Worm (Caenorhabditis elegans) whole organism, L2 larva: ENCODE data around the gene sri-29.

Experiments used
- Y55F3AM.14 ChIP-seq: fragments of 200-800 bp; sonication (Bioruptor generic); optimal IDR thresholded peaks from 2 replicates; lab custom pipeline; 2018; ENCODE audit warnings: mild to moderate bottlenecking, missing genetic modification characterization, missing compliant biosample characterization
- ama-1 ChIP-seq: fragments of 150-350 bp; optimal IDR thresholded peaks from 2 replicates; lab custom pipeline; 2018; ENCODE audit warnings: inconsistent platforms
- elt-1 ChIP-seq: fragments of 150-350 bp; optimal IDR thresholded peaks from 2 replicates; lab custom pipeline; 2014; ENCODE audit warnings: missing biosample characterization, missing genetic modification characterization
- elt-3 ChIP-seq: sonication (generic microtip); optimal IDR thresholded peaks from 2 replicates; lab custom pipeline; 2017; ENCODE audit warnings: missing biosample characterization, missing genetic modification characterization
- fos-1 ChIP-seq: fragments of 150-350 bp; optimal IDR thresholded peaks from 2 replicates; lab custom pipeline; 2014; ENCODE audit warnings: missing biosample characterization, missing genetic modification characterization
- lin-11 ChIP-seq: fragments of 150-350 bp; sonication (generic microtip); optimal IDR thresholded peaks from 2 replicates; lab custom pipeline; 2014; ENCODE audit warnings: missing biosample characterization, missing genetic modification characterization, inconsistent platforms, mixed read lengths
- lin-13 ChIP-seq: fragments of 150-350 bp; optimal IDR thresholded peaks from 2 replicates; lab custom pipeline; 2014; ENCODE audit warnings: missing biosample characterization, missing genetic modification reagents, missing genetic modification characterization
- nhr-12 ChIP-seq: fragments of 150-350 bp; optimal IDR thresholded peaks from 2 replicates; lab custom pipeline; 2014; ENCODE audit warnings: missing biosample characterization, missing genetic modification characterization
- nhr-237 ChIP-seq: fragments of 150-350 bp; optimal IDR thresholded peaks from 2 replicates; lab custom pipeline; 2014; ENCODE audit warnings: missing biosample characterization, missing genetic modification characterization
- nhr-77 ChIP-seq: fragments of 150-350 bp; optimal IDR thresholded peaks from 2 replicates; lab custom pipeline; 2014; ENCODE audit warnings: missing biosample characterization, missing genetic modification characterization
- skn-1 ChIP-seq: sonication (generic microtip); optimal IDR thresholded peaks from 2 replicates; lab custom pipeline; 2017; ENCODE audit warnings: missing biosample characterization, missing genetic modification characterization
- unc-62 ChIP-seq: fragments of 150-350 bp; optimal IDR thresholded peaks from 2 replicates; lab custom pipeline; 2014; ENCODE audit warnings: missing biosample characterization, missing genetic modification reagents, missing genetic modification characterization
- zag-1 ChIP-seq: fragments of 150-350 bp; optimal IDR thresholded peaks from 2 replicates; lab custom pipeline; 2014; ENCODE audit warnings: missing biosample characterization, missing genetic modification characterization

DNA sequence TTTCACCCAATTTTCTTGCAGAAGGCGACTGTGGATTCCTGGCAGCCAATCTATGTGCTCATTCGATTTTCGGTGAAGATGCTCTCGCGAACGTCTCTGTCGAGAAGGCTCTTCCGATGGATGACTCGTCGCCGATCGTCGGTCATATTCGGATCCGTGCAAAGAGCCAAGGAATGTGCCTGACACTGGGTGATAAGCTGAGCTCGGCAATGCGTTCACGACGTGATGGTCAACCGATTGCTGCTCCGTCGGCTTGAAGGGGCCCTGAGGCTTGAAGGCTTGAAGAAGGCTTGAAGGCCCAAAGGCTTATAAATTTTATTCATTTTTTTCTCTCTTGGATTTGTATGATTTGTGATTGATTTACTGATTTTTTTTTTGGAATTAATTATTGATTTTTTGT lies 43.0 kb downstream of the sri-29 start:
- TF ChIP-seq nhr-237 (tag; lab: Kevin White, UChicago) (no peak), nhr-77 (tag; lab: Kevin White, UChicago) (no peak), skn-1 (tag; lab: Kevin White, UChicago) (no peak), fos-1 (tag; lab: Kevin White, UChicago) (no peak), elt-3 (tag; lab: Kevin White, UChicago) (no peak), nhr-12 (tag; lab: Kevin White, UChicago) (no peak), Y55F3AM.14 (GFP tag; lab: Kevin White, UChicago) (no peak), lin-13 (GFP tag; lab: Kevin White, UChicago) (no peak), ama-1 (lab: Kevin White, UChicago) (no peak), elt-1 (tag; lab: Kevin White, UChicago) (no peak), lin-11 (tag; lab: Kevin White, UChicago) (no peak), unc-62 (GFP tag; lab: Kevin White, UChicago) (no peak), zag-1 (tag; lab: Kevin White, UChicago) (no peak)
